Fruit fly (Drosophila melanogaster): ENCODE measurements around the gene Osi24.

Gene Osi24

dm6 chr3R:6222119-6222518 is 23.5 kb downstream of the Osi24 start (continued):
- TF ChIP-seq crp (GFP tag; optimal IDR thresholded peaks at IDR 0.05) (no peak), wor (GFP tag; IDR thresholded peaks at IDR 0.05) (no peak)

DNA sequence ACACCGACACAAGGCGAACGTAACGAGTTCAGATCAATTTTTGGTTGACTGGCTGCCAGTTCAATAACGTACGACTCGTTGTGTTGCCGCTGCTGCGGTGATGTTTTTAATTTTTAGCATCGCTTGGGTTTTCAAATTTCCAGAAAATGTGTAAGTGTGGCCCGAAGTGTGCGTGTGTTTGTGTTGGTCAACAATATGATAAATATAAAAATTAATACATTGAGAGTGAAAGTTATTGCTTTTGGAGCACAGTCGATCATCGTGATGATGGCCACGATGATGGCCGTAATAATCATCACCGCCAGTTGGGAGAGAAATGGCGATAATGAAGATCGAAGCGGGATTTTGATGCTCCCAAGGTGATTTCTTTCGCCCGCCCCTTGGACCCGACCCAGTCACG is 27.5 kb downstream of the Osi24 start:
- peak; percentile 34 for TF ChIP-seq kni (GFP tag; optimal IDR thresholded peaks at IDR 0.05)
- TF ChIP-seq CG6254 (GFP tag; optimal IDR thresholded peaks at IDR 0.05), result no peak
- TF ChIP-seq kah (GFP tag; optimal IDR thresholded peaks at IDR 0.05), result no peak
- TF ChIP-seq CG7745 (tag; optimal IDR thresholded peaks at IDR 0.05), result peak; percentile 75
- TF ChIP-seq toy (GFP tag; IDR thresholded peaks at IDR 0.05), result no peak
- peak; percentile 60 for TF ChIP-seq abd-A (tag; optimal IDR thresholded peaks at IDR 0.05)
- peak; percentile 14 for TF ChIP-seq pros (GFP tag; optimal IDR thresholded peaks at IDR 0.05)
- TF ChIP-seq Rx (GFP tag; IDR thresholded peaks at IDR 0.05), result no peak
- TF ChIP-seq Blimp-1 (GFP tag; optimal IDR thresholded peaks at IDR 0.05), result peak; percentile 93
- TF ChIP-seq Hr78 (GFP tag; optimal IDR thresholded peaks at IDR 0.05), result peak in 1 of 2 experiments; percentile 32
- TF ChIP-seq al (GFP tag; IDR thresholded peaks at IDR 0.05), result no peak
- no peak for TF ChIP-seq CG4730 (GFP tag; IDR thresholded peaks at IDR 0.05)
- TF ChIP-seq NC2α (GFP tag; optimal IDR thresholded peaks at IDR 0.05), result no peak
- no peak for TF ChIP-seq CG3726 (GFP tag; IDR thresholded peaks at IDR 0.05)

DNA sequence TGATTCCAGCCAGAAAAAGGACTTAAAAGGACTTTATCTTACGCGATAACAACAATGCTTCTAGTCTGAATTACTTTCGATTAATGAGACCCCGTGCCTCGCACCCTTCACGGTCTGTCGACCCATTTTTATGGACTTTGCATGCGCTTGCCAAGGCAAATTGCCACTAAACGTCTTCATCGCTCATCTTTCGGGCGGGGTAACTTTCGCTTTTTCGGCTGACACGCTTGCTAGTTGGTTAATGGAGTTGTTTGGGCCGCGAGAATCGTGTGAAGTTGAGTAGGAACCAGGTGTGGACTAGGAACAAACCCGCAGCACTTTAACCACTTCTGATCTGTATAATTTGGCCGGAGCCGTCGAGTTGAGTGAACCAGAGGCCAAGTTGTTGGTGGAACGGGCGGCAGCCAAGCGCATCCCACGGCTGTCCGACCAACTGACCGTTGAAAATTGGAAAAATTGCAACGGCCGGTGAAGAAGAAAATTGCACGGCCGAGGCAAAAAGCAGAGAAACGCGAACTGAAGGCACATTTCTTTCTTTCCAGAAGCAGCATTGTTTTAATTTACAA is 28.5 kb downstream of the Osi24 start, which contains the start of gene Osi5:
Gene Osi5, plus strand, starts transcription at position 516 of the 566 bp plus-strand sequence.
- TF ChIP-seq Nf-YC (tag; optimal IDR thresholded peaks at IDR 0.05), result no peak
- no peak for TF ChIP-seq CG18619 (GFP tag; optimal IDR thresholded peaks at IDR 0.05)
- TF ChIP-seq Max (GFP tag; optimal IDR thresholded peaks at IDR 0.05), result no peak
- TF ChIP-seq cg (GFP tag; optimal IDR thresholded peaks at IDR 0.05), result no peak
- peak; percentile 95 for TF ChIP-seq Blimp-1 (GFP tag; optimal IDR thresholded peaks at IDR 0.05)
- no peak for TF ChIP-seq CG14667 (GFP tag; IDR thresholded peaks at IDR 0.05)
- TF ChIP-seq ERR (GFP tag; optimal IDR thresholded peaks at IDR 0.05), result no peak
- peak; percentile 4 for TF ChIP-seq Ets65A (GFP tag)
- TF ChIP-seq CG12071 (GFP tag; optimal IDR thresholded peaks at IDR 0.05), result no peak

- TF ChIP-seq lab (GFP tag; optimal IDR thresholded peaks at IDR 0.05) (no peak), CG11398 (GFP tag; optimal IDR thresholded peaks at IDR 0.05) (no peak), pan (optimal IDR thresholded peaks at IDR 0.05) (no peak), pan (GFP tag; optimal IDR thresholded peaks at IDR 0.05 in 1 of 2, IDR thresholded peaks at IDR 0.05 in 1 of 2) (no peak), chif (GFP tag; optimal IDR thresholded peaks at IDR 0.05) (peak in 1 of 2 experiments; percentile 5), CG4424 (GFP tag; optimal IDR thresholded peaks at IDR 0.05) (no peak), ci (GFP tag; IDR thresholded peaks at IDR 0.05) (no peak), CG30403 (GFP tag; optimal IDR thresholded peaks at IDR 0.05) (peak; percentile 42), Sox102F (GFP tag; optimal IDR thresholded peaks at IDR 0.05) (peak; percentile 59), bigmax (GFP tag; optimal IDR thresholded peaks at IDR 0.05) (no peak), p53 (GFP tag; optimal IDR thresholded peaks at IDR 0.05) (no peak), Sox100B (GFP tag; optimal IDR thresholded peaks at IDR 0.05) (peak; percentile 31), CG9437 (GFP tag; optimal IDR thresholded peaks at IDR 0.05) (peak; percentile 23), CG7556 (GFP tag; optimal IDR thresholded peaks at IDR 0.05) (peak; percentile 39), CG10543 (GFP tag; optimal IDR thresholded peaks at IDR 0.05) (no peak), pho (GFP tag; optimal IDR thresholded peaks at IDR 0.05) (no peak), bsh (GFP tag; optimal IDR thresholded peaks at IDR 0.05) (peak in 1 of 2 experiments; percentile 61), disco-r (GFP tag; optimal IDR thresholded peaks at IDR 0.05) (no peak), schlank (tag; optimal IDR thresholded peaks at IDR 0.05) (no peak), CG8924 (tag; optimal IDR thresholded peaks at IDR 0.05) (peak; percentile 15), CG15601 (tag; optimal IDR thresholded peaks at IDR 0.05) (peak; percentile 62)
Observed at dm6 chr3R:6229055-6229841, 30.6 kb downstream of the Osi24 start.
